Worm (Caenorhabditis elegans) whole organism, early embryonic: Measurements from ENCODE around the gene ptr-6.

Experiments
- aly-1 ChIP-seq: sonication (generic microtip); optimal IDR thresholded peaks from 2 replicates; lab custom pipeline; 2016; ENCODE audit warnings: missing genetic modification characterization, missing compliant biosample characterization
- ama-1 ChIP-seq: fragments of 150-350 bp; optimal IDR thresholded peaks from 2 replicates; lab custom pipeline; 2014
- ets-7 ChIP-seq: sonication (generic microtip); optimal IDR thresholded peaks from 2 replicates; lab custom pipeline; 2016; ENCODE audit warnings: missing genotype, missing genetic modification characterization, missing compliant biosample characterization
- hmbx-1 ChIP-seq: sonication (generic microtip); optimal IDR thresholded peaks from 2 replicates; lab custom pipeline; 2016; ENCODE audit warnings: mild to moderate bottlenecking, missing genetic modification characterization, missing compliant biosample characterization
- scrt-1 ChIP-seq: fragments of 200-800 bp; sonication (Bioruptor generic); IDR thresholded peaks from 2 replicates; pipeline ENCODE4 v1.3.6; 2022; ENCODE audit warnings: missing genetic modification characterization, missing compliant biosample characterization
- tbx-37 ChIP-seq: fragments of 200-800 bp; sonication (Bioruptor generic); conservative IDR thresholded peaks from 2 replicates; pipeline ENCODE4 v1.3.6; 2022; ENCODE audit warnings: missing genetic modification reagents, missing genetic modification characterization, missing compliant biosample characterization

DNA sequence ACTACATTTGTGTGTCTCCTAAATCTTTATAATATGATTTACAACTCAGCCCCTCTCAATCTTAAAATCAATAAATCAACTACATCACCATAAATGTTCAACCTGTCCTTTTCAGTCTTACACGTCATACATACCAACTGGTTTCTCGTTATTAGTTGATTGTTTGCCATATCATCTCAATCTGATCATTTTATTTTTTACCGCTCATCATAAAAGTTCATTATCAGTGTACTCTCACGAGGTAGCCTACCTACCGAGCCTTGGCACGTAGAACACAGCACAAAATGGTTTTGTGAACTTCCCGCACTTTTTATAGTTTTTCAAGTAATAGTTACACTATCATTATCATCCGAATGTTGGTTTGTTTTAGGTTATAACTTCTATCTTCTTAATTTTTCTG is 34.5 kb upstream of the ptr-6 start:
- TF ChIP-seq ama-1 (lab: Kevin White, UChicago) (no peak), tbx-37 (GFP tag; lab: Robert Waterston, UW) (no peak), hmbx-1 (no peak), ets-7 (no peak), scrt-1 (GFP tag; lab: Robert Waterston, UW) (no peak), aly-1 (no peak)
